Fruit fly (Drosophila melanogaster) whole organism, prepupa: Measurements from ENCODE around the gene CG4815.

Experiments
- Blimp-1 ChIP-seq: fragments of 200-800 bp; sonication (Bioruptor generic); optimal IDR thresholded peaks from 3 replicates; lab custom pipeline; 2017; ENCODE audit warnings: missing biosample characterization, missing genetic modification characterization, mild to moderate bottlenecking, moderate library complexity, missing genetic modification reagents
- CG10631 ChIP-seq: fragments of 200-800 bp; sonication (Bioruptor generic); optimal IDR thresholded peaks from 2 replicates; lab custom pipeline; 2016; ENCODE audit warnings: missing biosample characterization, missing genetic modification characterization
- CG11762 ChIP-seq: fragments of 200-800 bp; sonication (Bioruptor generic); optimal IDR thresholded peaks from 3 replicates; lab custom pipeline; 2016; ENCODE audit warnings: missing biosample characterization, missing genetic modification characterization; ENCODE audit not compliant: insufficient read depth
- CG16779 ChIP-seq: fragments of 200-800 bp; sonication (Bioruptor generic); optimal IDR thresholded peaks from 3 replicates; lab custom pipeline; 2017; ENCODE audit warnings: missing biosample characterization, mild to moderate bottlenecking, missing genetic modification characterization
- CG6808 ChIP-seq: fragments of 200-800 bp; sonication (Bioruptor generic); optimal IDR thresholded peaks from 3 replicates; lab custom pipeline; 2017; ENCODE audit warnings: missing biosample characterization, missing genetic modification characterization, mild to moderate bottlenecking, moderate library complexity, missing genetic modification reagents
- CG9139 ChIP-seq: fragments of 200-800 bp; sonication (Bioruptor generic); optimal IDR thresholded peaks from 3 replicates; lab custom pipeline; 2017; ENCODE audit warnings: missing biosample characterization, mild to moderate bottlenecking, missing genetic modification characterization
- Ets21C ChIP-seq: fragments of 200-800 bp; sonication (Bioruptor generic); optimal IDR thresholded peaks from 3 replicates; lab custom pipeline; 2016; ENCODE audit warnings: missing biosample characterization, missing genetic modification characterization
- Gug ChIP-seq: fragments of 200-800 bp; sonication (Bioruptor generic); IDR thresholded peaks from 2 replicates; pipeline ENCODE4 v1.3.6; 2022; ENCODE audit warnings: missing biosample characterization, missing genetic modification characterization
- fd85E ChIP-seq: fragments of 200-800 bp; sonication (Bioruptor generic); optimal IDR thresholded peaks from 3 replicates; lab custom pipeline; 2016; ENCODE audit warnings: missing biosample characterization, missing genetic modification characterization
- fkh ChIP-seq: fragments of 200-800 bp; sonication (Bioruptor generic); optimal IDR thresholded peaks from 3 replicates; lab custom pipeline; 2017; ENCODE audit warnings: missing biosample characterization, mild to moderate bottlenecking, missing genetic modification characterization, moderate library complexity
- ss ChIP-seq, 2 experiments: fragments of 200-800 bp; sonication (Bioruptor generic); optimal IDR thresholded peaks; 2 replicates in 1 of 2; 3 replicates in 1 of 2; lab custom pipeline; 2017 to 2018; ENCODE audit warnings: mild to moderate bottlenecking in 2 of 2, missing biosample characterization in 2 of 2, missing genetic modification characterization in 2 of 2, moderate library complexity in 1 of 2

dm6 chr3R:27945398-27945797 is 45.2 kb downstream of the CG4815 start:
- TF ChIP-seq Gug (GFP tag; lab: Robert Waterston, UW) (no peak), CG6808 (GFP tag; lab: Kevin White, UChicago) (no peak), ss (GFP tag; optimal IDR thresholded peaks at IDR 0.05; lab: Kevin White, UChicago) (no peak), CG11762 (no peak), fkh (GFP tag; lab: Kevin White, UChicago) (no peak), Ets21C (GFP tag; lab: Kevin White, UChicago) (no peak), Blimp-1 (no peak), CG10631 (GFP tag; lab: Kevin White, UChicago) (no peak), CG9139 (GFP tag; lab: Kevin White, UChicago) (no peak), CG16779 (tag; lab: Kevin White, UChicago) (no peak), fd85E (GFP tag; lab: Kevin White, UChicago) (no peak)
